Fruit fly (Drosophila melanogaster): ENCODE results near the gene CG6686.

Gene CG6686

dm6 chr2L:11987945-11988344 is at the start of gene CG6686, which contains the start of gene CG34163:
CG6686 (minus strand) TSS chr2L:11988039.
CG34163 (plus strand) TSS chr2L:11988270.
- no peak for TF ChIP-seq noc (tag; optimal IDR thresholded peaks at IDR 0.05)

dm6 chr2L:12033890-12034289 is 46.1 kb upstream of the CG6686 start, which contains the start of gene CG18788:
CG18788 (plus strand) TSS chr2L:12034190.
- TF ChIP-seq noc (tag; optimal IDR thresholded peaks at IDR 0.05), result no peak

- peak; percentile 79 for TF ChIP-seq noc (tag; optimal IDR thresholded peaks at IDR 0.05)
These were observed 42.8 kb upstream of the CG6686 start for dm6 chr2L:12030552-12031131.

- TF ChIP-seq noc (tag; optimal IDR thresholded peaks at IDR 0.05), result peak; percentile 89
These were observed 41.9 kb upstream of the CG6686 start for dm6 chr2L:12029594-12030197.

- no peak for TF ChIP-seq noc (tag; optimal IDR thresholded peaks at IDR 0.05)
These were observed 41.0 kb upstream of the CG6686 start for dm6 chr2L:12028808-12029207.

dm6 chr2L:12028102-12028501 is 40.3 kb upstream of the CG6686 start:
- no peak for TF ChIP-seq noc (tag; optimal IDR thresholded peaks at IDR 0.05)

- TF ChIP-seq noc (tag; optimal IDR thresholded peaks at IDR 0.05), result no peak
These were observed 39.6 kb upstream of the CG6686 start, which contains the start of gene dmGlut for dm6 chr2L:12027435-12027834. dmGlut (plus strand) TSS chr2L:12027438.

dm6 chr2L:12026458-12027431 is 38.9 kb upstream of the CG6686 start:
- TF ChIP-seq noc (tag; optimal IDR thresholded peaks at IDR 0.05), result peak; percentile 51

- no peak for TF ChIP-seq noc (tag; optimal IDR thresholded peaks at IDR 0.05)
These were observed 37.7 kb upstream of the CG6686 start for dm6 chr2L:12025505-12025904.

- TF ChIP-seq noc (tag; optimal IDR thresholded peaks at IDR 0.05), result no peak
These were observed 36.3 kb upstream of the CG6686 start for dm6 chr2L:12024104-12024503.

dm6 chr2L:12021193-12021592 is 33.4 kb upstream of the CG6686 start:
- TF ChIP-seq noc (tag; optimal IDR thresholded peaks at IDR 0.05), result no peak

dm6 chr2L:12020735-12021134 is 32.9 kb upstream of the CG6686 start, which contains the start of gene Wdr81:
Wdr81 (minus strand) TSS chr2L:12020960.
- TF ChIP-seq noc (tag; optimal IDR thresholded peaks at IDR 0.05), result no peak

- TF ChIP-seq noc (tag; optimal IDR thresholded peaks at IDR 0.05), result no peak
These were observed 26.0 kb upstream of the CG6686 start for dm6 chr2L:12013741-12014393.

dm6 chr2L:12013243-12013642 is 25.4 kb upstream of the CG6686 start:
- TF ChIP-seq noc (tag; optimal IDR thresholded peaks at IDR 0.05), result no peak

dm6 chr2L:12011682-12012655 is 24.1 kb upstream of the CG6686 start:
- peak; percentile 95 for TF ChIP-seq noc (tag; optimal IDR thresholded peaks at IDR 0.05)

Data from whole organism, larva.